Fruit fly (Drosophila melanogaster) whole organism, prepupa: ENCODE data around the gene dop.

ENCODE experiments used
- CG10631 ChIP-seq: fragments of 200-800 bp; sonication (Bioruptor generic); optimal IDR thresholded peaks from 2 replicates; lab custom pipeline; 2016; ENCODE audit warnings: missing biosample characterization, missing genetic modification characterization
- CG11294 ChIP-seq: fragments of 200-800 bp; sonication (Bioruptor generic); IDR thresholded peaks from 2 replicates; pipeline ENCODE4 v1.3.6; 2022; ENCODE audit warnings: missing biosample characterization, missing genetic modification characterization
- CG11762 ChIP-seq: fragments of 200-800 bp; sonication (Bioruptor generic); optimal IDR thresholded peaks from 3 replicates; lab custom pipeline; 2016; ENCODE audit warnings: missing biosample characterization, missing genetic modification characterization; ENCODE audit not compliant: insufficient read depth
- CG11902 ChIP-seq: fragments of 200-800 bp; sonication (Bioruptor generic); optimal IDR thresholded peaks from 3 replicates; lab custom pipeline; 2016; ENCODE audit warnings: missing biosample characterization, missing genetic modification characterization
- CG15336 ChIP-seq: fragments of 200-800 bp; sonication (Bioruptor generic); IDR thresholded peaks from 2 replicates; pipeline ENCODE4 v1.3.6; 2022; ENCODE audit warnings: missing biosample characterization, missing genetic modification characterization
- CG1621 ChIP-seq: fragments of 200-800 bp; sonication (Bioruptor generic); optimal IDR thresholded peaks from 3 replicates; lab custom pipeline; 2018; ENCODE audit warnings: missing biosample characterization, mild to moderate bottlenecking, missing genetic modification characterization
- CG3032 ChIP-seq: fragments of 200-800 bp; optimal IDR thresholded peaks from 2 replicates; lab custom pipeline; 2019; ENCODE audit warnings: missing biosample characterization, mild to moderate bottlenecking, missing genetic modification characterization, moderate library complexity
- CG31627 ChIP-seq: fragments of 200-800 bp; sonication (Bioruptor generic); optimal IDR thresholded peaks from 3 replicates; lab custom pipeline; 2016; ENCODE audit warnings: missing biosample characterization, missing genetic modification characterization
- CG32006 ChIP-seq: fragments of 200-800 bp; sonication (Bioruptor generic); optimal IDR thresholded peaks from 3 replicates; lab custom pipeline; 2017; ENCODE audit warnings: missing biosample characterization, mild to moderate bottlenecking, missing genetic modification characterization
- CG4318 ChIP-seq: fragments of 200-800 bp; sonication (Bioruptor generic); optimal IDR thresholded peaks from 3 replicates; lab custom pipeline; 2017; ENCODE audit warnings: missing biosample characterization, mild to moderate bottlenecking, missing genetic modification characterization
- CG6163 ChIP-seq: fragments of 200-800 bp; sonication (Bioruptor generic); IDR thresholded peaks from 3 replicates; pipeline ENCODE4 v1.3.6; 2022; ENCODE audit warnings: missing biosample characterization, missing genetic modification characterization
- CG6792 ChIP-seq: fragments of 200-800 bp; sonication (Bioruptor generic); optimal IDR thresholded peaks from 3 replicates; lab custom pipeline; 2016; ENCODE audit warnings: missing biosample characterization, missing genetic modification characterization
- CG7368 ChIP-seq: fragments of 200-800 bp; sonication (Bioruptor generic); optimal IDR thresholded peaks from 3 replicates; lab custom pipeline; 2016; ENCODE audit warnings: missing biosample characterization, missing genetic modification characterization
- Eip75B ChIP-seq: fragments of 200-800 bp; sonication (Bioruptor generic); optimal IDR thresholded peaks from 3 replicates; lab custom pipeline; 2016; ENCODE audit warnings: missing biosample characterization, missing genetic modification characterization
- Eip93F ChIP-seq: fragments of 200-800 bp; sonication (Bioruptor generic); optimal IDR thresholded peaks from 2 replicates; lab custom pipeline; 2016; ENCODE audit warnings: missing biosample characterization, mild to moderate bottlenecking, missing genetic modification characterization
- Gug ChIP-seq: fragments of 200-800 bp; sonication (Bioruptor generic); IDR thresholded peaks from 2 replicates; pipeline ENCODE4 v1.3.6; 2022; ENCODE audit warnings: missing biosample characterization, missing genetic modification characterization
- Hr39 ChIP-seq: fragments of 200-800 bp; sonication (Bioruptor generic); optimal IDR thresholded peaks from 2 replicates; lab custom pipeline; 2016; ENCODE audit warnings: missing biosample characterization, missing genetic modification characterization
- Hr4 ChIP-seq: fragments of 200-800 bp; sonication (Bioruptor generic); optimal IDR thresholded peaks from 3 replicates; lab custom pipeline; 2016; ENCODE audit warnings: missing biosample characterization, missing genetic modification characterization
- Lpt ChIP-seq: fragments of 200-800 bp; sonication (Bioruptor generic); optimal IDR thresholded peaks from 3 replicates; lab custom pipeline; 2016; ENCODE audit warnings: missing biosample characterization, missing genetic modification characterization
- Met ChIP-seq: fragments of 200-800 bp; sonication (Bioruptor generic); optimal IDR thresholded peaks from 3 replicates; lab custom pipeline; 2016; ENCODE audit warnings: missing biosample characterization, missing genetic modification characterization
- Smox ChIP-seq: fragments of 200-800 bp; sonication (Bioruptor generic); optimal IDR thresholded peaks from 3 replicates; lab custom pipeline; 2016; ENCODE audit warnings: missing biosample characterization, missing genetic modification characterization
- Sox14 ChIP-seq: fragments of 200-800 bp; sonication (Bioruptor generic); optimal IDR thresholded peaks from 3 replicates; lab custom pipeline; 2016; ENCODE audit warnings: missing biosample characterization, missing genetic modification characterization
- Sox15 ChIP-seq: fragments of 200-800 bp; sonication (Bioruptor generic); optimal IDR thresholded peaks from 3 replicates; lab custom pipeline; 2016; ENCODE audit warnings: missing biosample characterization, missing genetic modification characterization
- achi ChIP-seq: fragments of 200-800 bp; sonication (Bioruptor generic); optimal IDR thresholded peaks from 3 replicates; lab custom pipeline; 2016; ENCODE audit warnings: missing biosample characterization, missing genetic modification characterization
- acj6 ChIP-seq: fragments of 200-800 bp; sonication (Bioruptor generic); optimal IDR thresholded peaks from 3 replicates; lab custom pipeline; 2016; ENCODE audit warnings: missing biosample characterization, missing genetic modification characterization
- cyc ChIP-seq: fragments of 200-800 bp; sonication (Bioruptor generic); optimal IDR thresholded peaks from 3 replicates; lab custom pipeline; 2016; ENCODE audit warnings: missing biosample characterization, missing genetic modification characterization
- dac ChIP-seq: fragments of 200-800 bp; sonication (Bioruptor generic); optimal IDR thresholded peaks from 2 replicates; lab custom pipeline; 2017; ENCODE audit warnings: missing biosample characterization, mild to moderate bottlenecking, missing genetic modification characterization
- eg ChIP-seq: fragments of 200-800 bp; sonication (Bioruptor generic); IDR thresholded peaks from 3 replicates; pipeline ENCODE4 v1.3.6; 2022; ENCODE audit warnings: missing biosample characterization, missing genetic modification characterization
- esn ChIP-seq: fragments of 200-800 bp; sonication (Bioruptor generic); optimal IDR thresholded peaks from 2 replicates; lab custom pipeline; 2016; ENCODE audit warnings: missing biosample characterization, mild to moderate bottlenecking, missing genetic modification characterization, moderate library complexity
- fd59A ChIP-seq: fragments of 200-800 bp; sonication (Bioruptor generic); optimal IDR thresholded peaks from 2 replicates; lab custom pipeline; 2017; ENCODE audit warnings: missing biosample characterization, mild to moderate bottlenecking, missing genetic modification characterization, missing genetic modification reagents
- fd85E ChIP-seq: fragments of 200-800 bp; sonication (Bioruptor generic); optimal IDR thresholded peaks from 3 replicates; lab custom pipeline; 2016; ENCODE audit warnings: missing biosample characterization, missing genetic modification characterization
- lz ChIP-seq: fragments of 200-800 bp; sonication (Bioruptor generic); optimal IDR thresholded peaks from 3 replicates; lab custom pipeline; 2016; ENCODE audit warnings: missing biosample characterization, missing genetic modification characterization
- pdm3 ChIP-seq: fragments of 200-800 bp; sonication (Bioruptor generic); optimal IDR thresholded peaks from 3 replicates; lab custom pipeline; 2016; ENCODE audit warnings: missing biosample characterization, missing genetic modification characterization
- ss ChIP-seq, 2 experiments: fragments of 200-800 bp; sonication (Bioruptor generic); optimal IDR thresholded peaks; 2 replicates in 1 of 2; 3 replicates in 1 of 2; lab custom pipeline; 2017 to 2018; ENCODE audit warnings: mild to moderate bottlenecking in 2 of 2, missing biosample characterization in 2 of 2, missing genetic modification characterization in 2 of 2, moderate library complexity in 1 of 2
- svp ChIP-seq: fragments of 200-800 bp; sonication (Bioruptor generic); peaks from one replicate; lab custom pipeline; 2016; ENCODE audit warnings: missing biosample characterization, missing genetic modification characterization

dop gene

DNA sequence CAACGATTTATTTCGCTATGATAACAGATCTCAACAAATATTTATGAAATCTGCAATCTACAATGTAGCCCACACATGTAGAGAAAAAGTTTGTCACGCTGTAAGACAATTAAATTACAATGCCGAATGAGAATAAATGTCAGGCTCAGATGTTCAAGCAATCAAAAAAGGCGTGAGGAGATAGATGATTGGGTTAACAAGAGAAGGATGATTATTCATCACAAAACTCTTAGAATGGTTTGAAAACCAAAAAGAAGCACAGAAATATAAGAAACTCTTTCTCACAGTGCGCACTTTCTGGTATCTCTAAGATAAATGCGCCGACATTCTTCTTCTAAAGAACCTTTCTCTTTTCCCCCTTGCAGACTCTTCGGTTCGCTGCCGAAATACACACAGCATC lies 34.2 kb downstream of the dop start:
- TF ChIP-seq CG4318 (peak; percentile 28), CG1621 (tag; lab: Kevin White, UChicago) (no peak), esn (peak; percentile 18), Hr4 (GFP tag; lab: Kevin White, UChicago) (peak; percentile 62), lz (GFP tag; lab: Kevin White, UChicago) (no peak), pdm3 (GFP tag; lab: Kevin White, UChicago) (no peak), CG15336 (peak; percentile 54), Eip75B (GFP tag; lab: Kevin White, UChicago) (no peak)

DNA sequence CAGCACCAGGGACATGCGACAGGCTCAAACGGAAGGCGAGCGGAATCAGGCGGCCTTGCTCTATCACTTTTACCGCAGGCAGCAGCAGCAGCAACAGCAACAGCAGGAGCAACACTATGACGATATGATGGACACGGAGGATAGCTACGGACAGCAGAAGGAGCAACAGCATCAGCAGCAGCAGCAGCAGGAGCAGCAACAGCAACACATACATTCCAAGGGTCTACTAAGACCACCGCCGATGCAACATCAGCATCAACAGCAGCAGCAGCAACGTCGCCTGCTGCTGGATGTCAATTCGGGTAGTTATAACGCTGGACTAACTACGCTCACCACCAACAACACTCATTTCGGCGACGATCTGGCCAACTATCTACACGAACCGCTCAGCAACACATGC lies 39.2 kb downstream of the dop start:
- TF ChIP-seq CG4318 (no peak), Sox15 (GFP tag; lab: Kevin White, UChicago) (no peak)

DNA sequence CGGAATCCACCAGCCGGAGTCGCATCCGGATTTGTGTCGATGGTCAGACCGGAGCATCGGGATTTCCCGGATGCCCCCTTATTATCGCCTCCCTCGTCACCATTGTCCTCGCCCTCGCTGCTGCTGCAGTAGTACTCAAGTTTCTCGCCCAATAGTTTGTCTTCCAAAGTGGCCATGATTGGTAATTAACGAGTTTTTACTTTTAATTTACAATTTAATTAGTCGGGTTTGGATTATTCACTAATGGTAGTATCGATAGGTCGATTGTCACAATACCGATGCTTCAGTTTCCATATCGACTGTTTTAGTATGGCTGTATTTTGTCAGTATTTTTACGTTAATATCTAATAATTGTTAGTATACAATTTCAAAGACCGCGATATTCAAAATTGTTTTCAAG lies 44.3 kb downstream of the dop start, which contains the start of gene CG7650:
Gene CG7650 (minus strand): TSS at position 278 of the 400 bp plus-strand sequence.
- no peak for TF ChIP-seq Gug (GFP tag; lab: Robert Waterston, UW)
- TF ChIP-seq Sox14, result peak; percentile 3
- TF ChIP-seq CG1621 (tag; lab: Kevin White, UChicago), result peak; percentile 86

DNA sequence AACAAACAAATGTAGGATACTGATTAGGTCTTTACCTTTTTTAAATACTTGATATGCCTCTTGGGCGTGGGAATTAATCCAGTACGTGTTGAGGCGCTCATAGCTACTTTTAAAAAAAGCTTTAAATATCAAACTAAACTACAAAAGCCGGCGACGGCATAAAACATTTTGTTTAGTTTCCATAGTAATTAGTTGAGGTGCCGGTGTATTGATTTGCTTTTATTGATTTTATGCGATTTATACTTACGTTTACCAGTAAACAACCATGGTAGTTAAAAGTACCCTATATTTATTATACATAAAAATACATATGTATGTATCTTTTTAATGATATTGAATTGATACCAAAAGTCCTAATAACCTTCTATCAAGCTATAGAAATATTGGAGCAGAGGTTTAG lies 46.9 kb downstream of the dop start, which contains the start of gene CG13449:
Gene CG13449 (minus strand): TSS at position 101 of the 400 bp plus-strand sequence.
- no peak for TF ChIP-seq cyc (GFP tag; lab: Kevin White, UChicago)
- TF ChIP-seq Smox (GFP tag; lab: Kevin White, UChicago), result no peak
- no peak for TF ChIP-seq acj6 (GFP tag; lab: Kevin White, UChicago)
- no peak for TF ChIP-seq CG11762 (GFP tag; lab: Kevin White, UChicago)
- no peak for TF ChIP-seq CG4318
- no peak for TF ChIP-seq Hr39 (GFP tag; lab: Kevin White, UChicago)
- no peak for TF ChIP-seq fd85E
- TF ChIP-seq CG6792, result no peak
- no peak for TF ChIP-seq CG3032
- TF ChIP-seq fd59A (GFP tag; lab: Kevin White, UChicago), result no peak

DNA sequence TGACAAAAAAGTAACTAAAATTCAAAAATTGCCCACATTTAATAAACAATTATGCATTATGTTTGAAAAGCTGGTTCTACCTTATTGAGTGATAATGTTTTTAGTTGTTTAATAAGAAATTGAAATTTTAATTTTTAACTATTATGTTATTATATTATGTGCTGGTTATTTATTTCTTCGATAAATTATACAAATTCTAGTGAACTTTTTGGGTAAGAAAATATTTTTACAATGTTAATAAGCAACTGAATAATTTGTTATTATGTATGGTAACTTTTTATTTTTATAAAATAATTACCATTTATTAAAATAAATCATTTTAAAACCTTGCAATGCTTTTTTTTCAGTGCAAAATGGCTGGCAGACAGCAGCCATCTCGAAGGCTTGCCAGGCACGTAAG lies 50.7 kb downstream of the dop start:
- no peak for TF ChIP-seq fd59A (GFP tag; lab: Kevin White, UChicago)
- no peak for TF ChIP-seq CG11762 (GFP tag; lab: Kevin White, UChicago)
- no peak for TF ChIP-seq eg (GFP tag; lab: Robert Waterston, UW)
- TF ChIP-seq Hr4 (GFP tag; lab: Kevin White, UChicago), result no peak
- TF ChIP-seq Sox14, result no peak
- no peak for TF ChIP-seq lz (GFP tag; lab: Kevin White, UChicago)
- no peak for TF ChIP-seq achi
- no peak for TF ChIP-seq CG11902 (GFP tag; lab: Kevin White, UChicago)
- no peak for TF ChIP-seq CG32006 (GFP tag; lab: Kevin White, UChicago)
- TF ChIP-seq Eip75B (GFP tag; lab: Kevin White, UChicago), result no peak
- TF ChIP-seq CG10631, result no peak
- TF ChIP-seq svp (GFP tag; lab: Kevin White, UChicago), result no peak
- no peak for TF ChIP-seq CG7368
- TF ChIP-seq Lpt (GFP tag; lab: Kevin White, UChicago), result no peak
- no peak for TF ChIP-seq Met (GFP tag; lab: Kevin White, UChicago)
- no peak for TF ChIP-seq CG11294
- TF ChIP-seq ss (GFP tag; optimal IDR thresholded peaks at IDR 0.05; lab: Kevin White, UChicago), result no peak
- TF ChIP-seq dac (GFP tag; lab: Kevin White, UChicago), result no peak

DNA sequence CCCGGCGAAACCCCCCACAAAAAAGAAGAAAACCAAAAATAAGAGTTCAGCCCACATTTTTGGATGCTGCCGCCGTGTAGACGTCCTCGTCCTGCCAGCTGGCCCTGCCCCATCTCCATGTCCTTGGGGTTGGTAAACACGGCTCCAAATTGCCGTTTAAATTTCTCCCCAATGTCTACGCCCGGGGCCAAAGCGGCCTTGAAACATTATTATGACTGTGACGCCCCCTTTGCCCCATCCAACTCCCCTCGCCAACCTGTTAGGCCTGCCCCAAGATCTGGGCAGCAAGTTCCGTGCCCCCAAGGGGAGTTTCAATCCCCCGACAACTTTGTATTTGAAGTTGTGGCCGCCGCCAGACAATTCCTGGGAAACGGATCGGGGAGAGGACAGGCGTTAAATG lies 51.1 kb downstream of the dop start:
- TF ChIP-seq Eip93F (GFP tag; lab: Kevin White, UChicago), result no peak
- TF ChIP-seq CG3032, result no peak
- TF ChIP-seq CG31627 (GFP tag; lab: Kevin White, UChicago), result no peak
- no peak for TF ChIP-seq CG10631
- no peak for TF ChIP-seq ss (GFP tag; optimal IDR thresholded peaks at IDR 0.05; lab: Kevin White, UChicago)
- no peak for TF ChIP-seq CG6163 (GFP tag; lab: Robert Waterston, UW)
